Fruit fly (Drosophila melanogaster) whole organism, embryonic: ENCODE measurements around the gene CG43850.

Experiments
- B-H1 ChIP-seq: fragments of 200-800 bp; sonication (Bioruptor generic); IDR thresholded peaks from 3 replicates; pipeline ENCODE4 v1.3.6; 2022; ENCODE audit warnings: missing biosample characterization, missing genetic modification characterization
- CG11560 ChIP-seq: fragments of 200-800 bp; sonication (Bioruptor generic); IDR thresholded peaks from 3 replicates; pipeline ENCODE4 v1.3.6; 2022; ENCODE audit warnings: missing biosample characterization, missing genetic modification characterization
- CG12104 ChIP-seq: fragments of 200-800 bp; sonication (Bioruptor generic); optimal IDR thresholded peaks from 3 replicates; lab custom pipeline; 2016; ENCODE audit warnings: missing biosample characterization, missing genetic modification characterization
- CG12236 ChIP-seq: fragments of 200-800 bp; sonication (Bioruptor generic); optimal IDR thresholded peaks from 2 replicates; lab custom pipeline; 2016; ENCODE audit warnings: missing biosample characterization, missing genetic modification characterization
- CG1233 ChIP-seq: fragments of 200-800 bp; sonication (Bioruptor generic); optimal IDR thresholded peaks from 4 replicates; lab custom pipeline; 2018; ENCODE audit warnings: missing biosample characterization, mild to moderate bottlenecking, missing genetic modification characterization
- CG12769 ChIP-seq: fragments of 200-800 bp; sonication (Bioruptor generic); optimal IDR thresholded peaks from 2 replicates; lab custom pipeline; 2019; ENCODE audit warnings: missing biosample characterization, mild to moderate bottlenecking, missing genetic modification characterization, moderate library complexity
- CG13624 ChIP-seq: fragments of 200-800 bp; sonication (Bioruptor generic); optimal IDR thresholded peaks from 2 replicates; lab custom pipeline; 2016; ENCODE audit warnings: missing biosample characterization, missing genetic modification characterization
- CG15011 ChIP-seq: fragments of 200-800 bp; sonication (Bioruptor generic); optimal IDR thresholded peaks from 3 replicates; lab custom pipeline; 2018; ENCODE audit warnings: missing biosample characterization, mild to moderate bottlenecking, missing genetic modification characterization
- CG15479 ChIP-seq: fragments of 200-800 bp; sonication (Bioruptor generic); optimal IDR thresholded peaks from 3 replicates; lab custom pipeline; 2019; ENCODE audit warnings: missing biosample characterization, mild to moderate bottlenecking, missing genetic modification characterization, moderate library complexity
- CG1603 ChIP-seq: fragments of 200-800 bp; sonication (Bioruptor generic); optimal IDR thresholded peaks from 2 replicates; lab custom pipeline; 2019; ENCODE audit warnings: missing biosample characterization, mild to moderate bottlenecking, missing genetic modification characterization, moderate library complexity
- CG18262 ChIP-seq: fragments of 200-800 bp; optimal IDR thresholded peaks from 3 replicates; lab custom pipeline; 2019; ENCODE audit warnings: missing biosample characterization, mild to moderate bottlenecking, missing genetic modification characterization, moderate library complexity
- CG1832 ChIP-seq: fragments of 200-800 bp; sonication (Bioruptor generic); optimal IDR thresholded peaks from 2 replicates; lab custom pipeline; 2017; ENCODE audit warnings: missing biosample characterization, mild to moderate bottlenecking, missing genetic modification characterization, inconsistent platforms
- CG2678 ChIP-seq: fragments of 200-800 bp; sonication (Bioruptor generic); optimal IDR thresholded peaks from 3 replicates; lab custom pipeline; 2019; ENCODE audit warnings: missing biosample characterization, mild to moderate bottlenecking, missing genetic modification characterization, moderate library complexity
- CG2712 ChIP-seq: fragments of 200-800 bp; optimal IDR thresholded peaks from 3 replicates; lab custom pipeline; 2019; ENCODE audit warnings: missing biosample characterization, mild to moderate bottlenecking, missing genetic modification characterization, moderate library complexity
- CG30020 ChIP-seq: fragments of 200-800 bp; optimal IDR thresholded peaks from 2 replicates; lab custom pipeline; 2019; ENCODE audit warnings: missing biosample characterization, mild to moderate bottlenecking, missing genetic modification characterization, moderate library complexity
- CG3726 ChIP-seq: fragments of 200-800 bp; sonication (Bioruptor generic); IDR thresholded peaks from 3 replicates; pipeline ENCODE4, ENCODE4 v1.3.6; 2022; ENCODE audit warnings: missing biosample characterization, missing genetic modification characterization
- CG3838 ChIP-seq: fragments of 200-800 bp; sonication (Bioruptor generic); optimal IDR thresholded peaks from 3 replicates; lab custom pipeline; 2016; ENCODE audit warnings: missing biosample characterization, missing genetic modification characterization
- CG43689 ChIP-seq: fragments of 200-800 bp; sonication (Bioruptor generic); IDR thresholded peaks from 2 replicates; pipeline ENCODE4 v1.3.6; 2022; ENCODE audit warnings: missing biosample characterization, missing genetic modification characterization
- CG4730 ChIP-seq: fragments of 200-800 bp; sonication (Bioruptor generic); IDR thresholded peaks from 2 replicates; pipeline ENCODE4 v1.3.6; 2022; ENCODE audit warnings: missing biosample characterization, missing genetic modification characterization
- CG6272 ChIP-seq: fragments of 200-800 bp; sonication (Bioruptor generic); IDR thresholded peaks from 2 replicates; pipeline ENCODE4 v1.3.6; 2022; ENCODE audit warnings: missing biosample characterization, missing genetic modification characterization
- CG6654 ChIP-seq: fragments of 200-800 bp; sonication (Bioruptor generic); optimal IDR thresholded peaks from 2 replicates; lab custom pipeline; 2017; ENCODE audit warnings: missing biosample characterization, mild to moderate bottlenecking, missing genetic modification characterization
- CG8924 ChIP-seq: fragments of 200-800 bp; optimal IDR thresholded peaks from 3 replicates; lab custom pipeline; 2019; ENCODE audit warnings: missing biosample characterization, mild to moderate bottlenecking, missing genetic modification characterization, moderate library complexity
- CrebB ChIP-seq: fragments of 200-800 bp; sonication (Bioruptor generic); optimal IDR thresholded peaks from 3 replicates; lab custom pipeline; 2018; ENCODE audit warnings: missing biosample characterization, mild to moderate bottlenecking, missing genetic modification characterization
- D19B ChIP-seq: fragments of 200-800 bp; sonication (Bioruptor generic); optimal IDR thresholded peaks from 2 replicates; lab custom pipeline; 2017; ENCODE audit warnings: missing biosample characterization, mild to moderate bottlenecking, missing genetic modification characterization
- Eip74EF ChIP-seq, 2 experiments: fragments of 200-800 bp in 1 of 2; fragments of >200 bp in 1 of 2; sonication (Bioruptor generic) in 1 of 2; optimal IDR thresholded peaks; 2 replicates each; lab custom pipeline; 2017 to 2019; ENCODE audit warnings: missing biosample characterization in 2 of 2, missing genetic modification characterization in 2 of 2, mild to moderate bottlenecking in 1 of 2, moderate library complexity in 1 of 2
- Fer1 ChIP-seq: fragments of 200-800 bp; sonication (Bioruptor generic); optimal IDR thresholded peaks from 2 replicates; lab custom pipeline; 2017; ENCODE audit warnings: missing biosample characterization, mild to moderate bottlenecking, missing genetic modification characterization
- HLH54F ChIP-seq: fragments of 200-800 bp; sonication (Bioruptor generic); optimal IDR thresholded peaks from 3 replicates; lab custom pipeline; 2016; ENCODE audit warnings: missing biosample characterization, missing genetic modification characterization
- Mrtf ChIP-seq: fragments of 200-800 bp; sonication (Bioruptor generic); IDR thresholded peaks from 3 replicates; pipeline ENCODE4 v1.3.6; 2022; ENCODE audit warnings: missing biosample characterization, missing genetic modification characterization
- NC2β ChIP-seq: fragments of 200-800 bp; sonication (Bioruptor generic); optimal IDR thresholded peaks from 2 replicates; lab custom pipeline; 2016; ENCODE audit warnings: missing biosample characterization, missing genetic modification characterization
- Nf-YC ChIP-seq: fragments of 200-800 bp; optimal IDR thresholded peaks from 3 replicates; lab custom pipeline; 2019; ENCODE audit warnings: missing biosample characterization, mild to moderate bottlenecking, missing genetic modification characterization, moderate library complexity
- Oaz ChIP-seq: fragments of 200-800 bp; sonication (Bioruptor generic); IDR thresholded peaks from 2 replicates; pipeline ENCODE4 v1.3.6; 2022; ENCODE audit warnings: missing biosample characterization, missing genetic modification characterization
- Optix ChIP-seq: fragments of 200-800 bp; sonication (Bioruptor generic); IDR thresholded peaks from 3 replicates; pipeline ENCODE4 v1.3.6; 2022; ENCODE audit warnings: missing biosample characterization, missing genetic modification characterization
- Scr ChIP-seq: fragments of 200-800 bp; sonication (Bioruptor generic); IDR thresholded peaks from 2 replicates; pipeline ENCODE4 v1.3.6; 2022; ENCODE audit warnings: missing biosample characterization, missing genetic modification characterization; ENCODE audit not compliant: partially characterized antibody
- Vsx1 ChIP-seq: fragments of 200-800 bp; sonication (Bioruptor generic); optimal IDR thresholded peaks from 2 replicates; lab custom pipeline; 2017; ENCODE audit warnings: missing biosample characterization, mild to moderate bottlenecking, missing genetic modification characterization, missing genetic modification reagents
- chm ChIP-seq: fragments of 200-800 bp; sonication (Bioruptor generic); IDR thresholded peaks from 2 replicates; pipeline ENCODE4 v1.3.6; 2022; ENCODE audit warnings: missing biosample characterization, missing genetic modification characterization
- esg ChIP-seq: fragments of 200-800 bp; sonication (Bioruptor generic); conservative IDR thresholded peaks from 2 replicates; pipeline ENCODE4 v1.3.6; 2022; ENCODE audit warnings: missing biosample characterization, missing genetic modification characterization
- eve ChIP-seq, 2 experiments: fragments of >200 bp; optimal IDR thresholded peaks; 2 replicates each; lab custom pipeline; 2017; ENCODE audit warnings: missing biosample characterization in 2 of 2, missing genetic modification characterization in 2 of 2
- fd102C ChIP-seq: fragments of 200-800 bp; sonication (Bioruptor generic); optimal IDR thresholded peaks from 2 replicates; lab custom pipeline; 2018; ENCODE audit warnings: missing biosample characterization, mild to moderate bottlenecking, missing genetic modification characterization, moderate library complexity
- fd96Cb ChIP-seq: fragments of 200-800 bp; sonication (Bioruptor generic); optimal IDR thresholded peaks from 2 replicates; lab custom pipeline; 2018; ENCODE audit warnings: missing biosample characterization, mild to moderate bottlenecking, missing genetic modification characterization, moderate library complexity
- ftz-f1 ChIP-seq: fragments of 200-800 bp; sonication (Bioruptor generic); optimal IDR thresholded peaks from 2 replicates; lab custom pipeline; 2016; ENCODE audit warnings: missing biosample characterization, missing genetic modification characterization
- jumu ChIP-seq: fragments of 200-800 bp; sonication (Bioruptor generic); optimal IDR thresholded peaks from 3 replicates; lab custom pipeline; 2016; ENCODE audit warnings: missing biosample characterization, missing genetic modification characterization
- kni ChIP-seq: fragments of 200-800 bp; sonication (Bioruptor generic); optimal IDR thresholded peaks from 3 replicates; lab custom pipeline; 2017; ENCODE audit warnings: mild to moderate bottlenecking, missing biosample characterization, missing genetic modification reagents, missing genetic modification characterization
- nerfin-2 ChIP-seq: fragments of 200-800 bp; sonication (Bioruptor generic); IDR thresholded peaks from 2 replicates; pipeline ENCODE4 v1.3.6; 2022; ENCODE audit warnings: missing biosample characterization, missing genetic modification characterization; ENCODE audit not compliant: partially characterized antibody
- pnt ChIP-seq: fragments of 200-800 bp; sonication (Bioruptor generic); optimal IDR thresholded peaks from 3 replicates; lab custom pipeline; 2016; ENCODE audit warnings: missing biosample characterization, missing genetic modification characterization
- schlank ChIP-seq: fragments of 200-800 bp; sonication (Bioruptor generic); optimal IDR thresholded peaks from 2 replicates; lab custom pipeline; 2018; ENCODE audit warnings: missing biosample characterization, mild to moderate bottlenecking, missing genetic modification characterization
- sisA ChIP-seq: fragments of 200-800 bp; sonication (Bioruptor generic); IDR thresholded peaks from 2 replicates; pipeline ENCODE4 v1.3.6; 2022; ENCODE audit warnings: missing biosample characterization, missing genetic modification characterization
- slou ChIP-seq: fragments of 200-800 bp; sonication (Bioruptor generic); optimal IDR thresholded peaks from 3 replicates; lab custom pipeline; 2016; ENCODE audit warnings: missing biosample characterization, missing genetic modification characterization
- tin ChIP-seq: fragments of 200-800 bp; sonication (Bioruptor generic); optimal IDR thresholded peaks from 3 replicates; lab custom pipeline; 2016; ENCODE audit warnings: missing biosample characterization, missing genetic modification characterization
- vnd ChIP-seq: fragments of 200-800 bp; sonication (Bioruptor generic); IDR thresholded peaks from 3 replicates; pipeline ENCODE4 v1.3.6; 2022; ENCODE audit warnings: missing biosample characterization, missing genetic modification characterization; ENCODE audit not compliant: partially characterized antibody
- wdn ChIP-seq: fragments of 200-800 bp; sonication (Bioruptor generic); IDR thresholded peaks from 2 replicates; pipeline ENCODE4 v1.3.6; 2022; ENCODE audit warnings: missing biosample characterization, missing genetic modification characterization
- z ChIP-seq: fragments of 200-800 bp; sonication (Bioruptor generic); IDR thresholded peaks from 3 replicates; pipeline ENCODE4 v1.3.6; 2022; ENCODE audit warnings: missing biosample characterization, missing genetic modification characterization

The CG43850 gene

DNA sequence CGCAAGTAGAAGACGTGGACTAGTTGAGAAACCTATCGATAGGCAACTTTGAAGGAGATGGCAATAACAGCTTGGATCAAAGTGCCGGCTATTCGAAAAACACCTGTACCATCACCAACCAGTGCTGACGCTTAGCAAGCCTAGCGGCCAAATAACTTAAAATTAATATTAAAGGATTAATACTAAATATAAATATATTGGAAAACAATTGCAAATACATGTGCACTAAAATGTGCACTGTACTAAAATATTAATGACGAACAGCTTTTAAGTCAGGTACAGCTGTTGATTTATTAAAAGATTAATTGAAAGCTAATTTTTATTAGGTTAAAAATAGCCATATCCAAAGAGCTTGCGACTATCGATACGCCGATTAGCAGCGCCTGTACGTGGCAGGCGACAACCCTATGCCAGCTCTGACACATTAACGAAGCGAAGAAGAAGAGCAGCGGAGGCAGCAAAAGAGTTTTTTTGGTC is 36.7 kb upstream of the CG43850 start, which contains the start of the genes CG9302 and beta'COP (continued):
- TF ChIP-seq CG12769 (tag; lab: Kevin White, UChicago) = no peak
- no peak for TF ChIP-seq CG3838 (GFP tag; lab: Kevin White, UChicago)
- TF ChIP-seq CG12104 (GFP tag; lab: Kevin White, UChicago) = peak; percentile 64
- no peak for TF ChIP-seq CG2678 (tag; lab: Kevin White, UChicago)
- TF ChIP-seq CG1233 (GFP tag; lab: Kevin White, UChicago) = peak; percentile 36
- TF ChIP-seq CG15479 (GFP tag; lab: Kevin White, UChicago) = no peak
- TF ChIP-seq kni (GFP tag; lab: Kevin White, UChicago) = no peak
- peak; percentile 58; the same call in 1 of the 2 replicates for TF ChIP-seq CG6272
- no peak for TF ChIP-seq CrebB
- peak; percentile 40; the same call in 1 of the 2 replicates for TF ChIP-seq esg
- no peak for TF ChIP-seq z (GFP tag; lab: Robert Waterston, UW)
- peak; percentile 51 for TF ChIP-seq fd96Cb (tag; lab: Kevin White, UChicago)
- TF ChIP-seq wdn = no peak; the same call in 1 of the 2 replicates
- no peak for TF ChIP-seq Eip74EF (GFP tag; optimal IDR thresholded peaks at IDR 0.05; lab: Kevin White, UChicago)
- TF ChIP-seq schlank (tag; lab: Kevin White, UChicago) = no peak
- peak; percentile 72 for TF ChIP-seq CG8924 (tag; lab: Kevin White, UChicago)
- TF ChIP-seq CG3726 (GFP tag; lab: Robert Waterston, UW) = no peak
- peak; percentile 81 for TF ChIP-seq slou (GFP tag; lab: Kevin White, UChicago)
- peak; percentile 80 for TF ChIP-seq Scr (GFP tag; lab: Robert Waterston, UW)
- TF ChIP-seq CG1832 = no peak
- TF ChIP-seq pnt = no peak
- peak; percentile 74 for TF ChIP-seq CG18262
- TF ChIP-seq Nf-YC (tag; lab: Kevin White, UChicago) = peak; percentile 79
- no peak for TF ChIP-seq jumu (GFP tag; lab: Kevin White, UChicago)
- peak; percentile 3 for TF ChIP-seq CG13624 (GFP tag; lab: Kevin White, UChicago)
- no peak for TF ChIP-seq CG15011
- TF ChIP-seq Mrtf (GFP tag; lab: Robert Waterston, UW) = no peak
- no peak for TF ChIP-seq chm (GFP tag; lab: Robert Waterston, UW)
- TF ChIP-seq vnd (GFP tag; lab: Robert Waterston, UW) = peak; percentile 72; the same call in 2 of the 3 replicates
- TF ChIP-seq CG30020 (tag; lab: Kevin White, UChicago) = peak; percentile 69
- peak; percentile 50; the same call in 1 of the 2 replicates for TF ChIP-seq nerfin-2 (GFP tag; lab: Robert Waterston, UW)
- no peak for TF ChIP-seq CG1603 (tag; lab: Kevin White, UChicago)
- TF ChIP-seq D19B (GFP tag; lab: Kevin White, UChicago) = no peak
- peak; percentile 5 for TF ChIP-seq CG6654 (GFP tag; lab: Kevin White, UChicago)
- no peak for TF ChIP-seq Oaz
- TF ChIP-seq eve (GFP tag; optimal IDR thresholded peaks at IDR 0.05; lab: Kevin White, UChicago) = no peak
- TF ChIP-seq B-H1 (GFP tag; lab: Robert Waterston, UW) = peak; percentile 16; the same call in 1 of the 3 replicates
- peak; percentile 81 for TF ChIP-seq CG2712
- peak; percentile 58 for TF ChIP-seq sisA
- no peak for TF ChIP-seq Optix
- TF ChIP-seq fd102C (GFP tag; lab: Kevin White, UChicago) = no peak
- peak; percentile 60 for TF ChIP-seq tin (GFP tag; lab: Kevin White, UChicago)
- TF ChIP-seq Vsx1 (GFP tag; lab: Kevin White, UChicago) = no peak
- TF ChIP-seq NC2β (GFP tag; lab: Kevin White, UChicago) = no peak
- no peak for TF ChIP-seq CG4730
- no peak for TF ChIP-seq CG43689 (GFP tag; lab: Robert Waterston, UW)
- no peak for TF ChIP-seq ftz-f1 (GFP tag; lab: Kevin White, UChicago)
- TF ChIP-seq HLH54F (GFP tag; lab: Kevin White, UChicago) = peak; percentile 51
- peak; percentile 60 for TF ChIP-seq Fer1 (GFP tag; lab: Kevin White, UChicago)
- no peak for TF ChIP-seq CG12236 (GFP tag; lab: Kevin White, UChicago)
- TF ChIP-seq CG11560 (tag; lab: Robert Waterston, UW) = 0 out of 3 replicates have a peak, but pooled peaks have one; percentile 16
